Worm (Caenorhabditis elegans) whole organism, L4 larva: ENCODE data around the gene kcnl-1.

Source experiments
- F10B5.3 ChIP-seq: sonication (generic microtip); optimal IDR thresholded peaks from 2 replicates; lab custom pipeline; 2016; ENCODE audit warnings: mild to moderate bottlenecking, missing genetic modification characterization, missing compliant biosample characterization
- F37D6.2 ChIP-seq: sonication (generic microtip); optimal IDR thresholded peaks from 2 replicates; lab custom pipeline; 2016; ENCODE audit warnings: mild to moderate bottlenecking, missing genetic modification characterization, missing compliant biosample characterization
- F44E2.7 ChIP-seq: fragments of 200-800 bp; sonication (Bioruptor generic); IDR thresholded peaks from 2 replicates; pipeline ENCODE4 v2.1.2; 2022; ENCODE audit warnings: missing genetic modification characterization, missing compliant biosample characterization
- R02D3.7 ChIP-seq: fragments of 150-350 bp; sonication (generic microtip); optimal IDR thresholded peaks from 3 replicates; lab custom pipeline; 2014; ENCODE audit warnings: missing biosample characterization, missing genetic modification characterization
- T20F7.1 ChIP-seq: fragments of 200-800 bp; sonication (Bioruptor generic); optimal IDR thresholded peaks from 2 replicates; lab custom pipeline; 2018; ENCODE audit warnings: mild to moderate bottlenecking, missing genetic modification characterization, missing compliant biosample characterization
- Y105C5A.15 ChIP-seq: fragments of 200-800 bp; sonication (Bioruptor generic); IDR thresholded peaks from 2 replicates; pipeline ENCODE4 v1.3.6; 2022; ENCODE audit warnings: missing genetic modification characterization, missing compliant biosample characterization
- Y48G9A.11 ChIP-seq: fragments of 200-800 bp; sonication (Bioruptor generic); IDR thresholded peaks from 2 replicates; pipeline ENCODE4 v1.3.6; 2022; ENCODE audit warnings: missing genetic modification reagents, missing genetic modification characterization, missing compliant biosample characterization
- Y75B8A.6 ChIP-seq: fragments of 200-800 bp; sonication (Bioruptor generic); IDR thresholded peaks from 2 replicates; pipeline ENCODE4 v1.3.6; 2022; ENCODE audit warnings: missing genetic modification reagents, missing genetic modification characterization, missing compliant biosample characterization
- aly-2 ChIP-seq: sonication (generic microtip); optimal IDR thresholded peaks from 2 replicates; lab custom pipeline; 2018; ENCODE audit warnings: missing biosample characterization, missing genetic modification characterization
- ceh-62 ChIP-seq: sonication (generic microtip); optimal IDR thresholded peaks from 2 replicates; lab custom pipeline; 2017; ENCODE audit warnings: missing biosample characterization, missing genetic modification characterization
- ces-1 ChIP-seq: fragments of 150-350 bp; sonication (generic microtip); optimal IDR thresholded peaks from 4 replicates; lab custom pipeline; 2014; ENCODE audit warnings: missing biosample characterization, missing genetic modification reagents, missing genetic modification characterization
- cey-2 ChIP-seq: sonication (generic microtip); optimal IDR thresholded peaks from 3 replicates; lab custom pipeline; 2017; ENCODE audit warnings: missing genetic modification characterization, mild to moderate bottlenecking, missing compliant biosample characterization, antibody characterized with exemption, borderline replicate concordance; ENCODE audit not compliant: insufficient read depth
- daf-19 ChIP-seq: fragments of 200-800 bp; sonication (Bioruptor generic); conservative IDR thresholded peaks from 2 replicates; pipeline ENCODE4 v1.3.6; 2022; ENCODE audit warnings: missing genetic modification characterization, missing compliant biosample characterization
- daf-8 ChIP-seq: fragments of 200-800 bp; sonication (Bioruptor generic); IDR thresholded peaks from 2 replicates; pipeline ENCODE4 v1.3.6; 2022; ENCODE audit warnings: missing genetic modification characterization, missing compliant biosample characterization
- dmd-6 ChIP-seq: fragments of 200-800 bp; sonication (Bioruptor generic); IDR thresholded peaks from 2 replicates; pipeline ENCODE4 v1.3.6; 2022; ENCODE audit warnings: missing genetic modification reagents, missing genetic modification characterization, missing compliant biosample characterization
- dmd-9 ChIP-seq: fragments of 200-800 bp; sonication (Bioruptor generic); IDR thresholded peaks from 2 replicates; pipeline ENCODE4 v1.3.6; 2022; ENCODE audit warnings: missing genetic modification reagents, missing genetic modification characterization, missing compliant biosample characterization
- duxl-1 ChIP-seq: sonication (generic microtip); optimal IDR thresholded peaks from 2 replicates; lab custom pipeline; 2016; ENCODE audit warnings: mild to moderate bottlenecking, missing genetic modification characterization, moderate library complexity, missing compliant biosample characterization; ENCODE audit not compliant: poor library complexity
- dve-1 ChIP-seq: sonication (generic microtip); optimal IDR thresholded peaks from 2 replicates; lab custom pipeline; 2017; ENCODE audit warnings: antibody characterized with exemption, mild to moderate bottlenecking, missing genetic modification characterization, missing compliant biosample characterization; ENCODE audit not compliant: insufficient read depth
- egl-43 ChIP-seq: fragments of 200-800 bp; sonication (Bioruptor generic); IDR thresholded peaks from 2 replicates; pipeline ENCODE4 v1.3.6; 2022; ENCODE audit warnings: missing genetic modification reagents, missing genetic modification characterization, missing compliant biosample characterization
- fkh-10 ChIP-seq: fragments of 150-350 bp; optimal IDR thresholded peaks from 2 replicates; lab custom pipeline; 2014; ENCODE audit warnings: missing biosample characterization, missing genetic modification reagents, missing genetic modification characterization
- gei-8 ChIP-seq: fragments of 200-800 bp; sonication (Bioruptor generic); optimal IDR thresholded peaks from 2 replicates; lab custom pipeline; 2018; ENCODE audit warnings: mild to moderate bottlenecking, missing genetic modification characterization, missing compliant biosample characterization
- hif-1 ChIP-seq, 2 experiments: sonication (generic microtip); optimal IDR thresholded peaks; 2 replicates each; lab custom pipeline; 2016 to 2017; ENCODE audit warnings: missing compliant biosample characterization in 2 of 2, missing genetic modification characterization in 2 of 2, missing genetic modification reagents in 2 of 2, missing genotype in 2 of 2, mild to moderate bottlenecking in 1 of 2
- lim-7 ChIP-seq: fragments of 200-800 bp; sonication (Bioruptor generic); IDR thresholded peaks from 2 replicates; pipeline ENCODE4 v1.3.6; 2022; ENCODE audit warnings: missing genetic modification characterization, missing compliant biosample characterization
- madf-5 ChIP-seq, 2 experiments: fragments of 200-800 bp; sonication (Bioruptor generic); IDR thresholded peaks; 2 replicates each; pipeline ENCODE4 v1.3.6; 2022; ENCODE audit warnings: missing compliant biosample characterization in 2 of 2, missing genetic modification characterization in 2 of 2
- mdt-29 ChIP-seq: fragments of 200-800 bp; sonication (Bioruptor generic); IDR thresholded peaks from 2 replicates; pipeline ENCODE4 v1.3.6; 2022; ENCODE audit warnings: missing genetic modification reagents, missing genetic modification characterization, missing compliant biosample characterization
- mxl-2 ChIP-seq: fragments of 200-800 bp; sonication (Bioruptor generic); conservative IDR thresholded peaks from 2 replicates; pipeline ENCODE4 v1.3.6; 2022; ENCODE audit warnings: missing genetic modification reagents, missing genetic modification characterization, missing compliant biosample characterization
- nhr-10 ChIP-seq: fragments of 150-350 bp; optimal IDR thresholded peaks from 2 replicates; lab custom pipeline; 2014; ENCODE audit warnings: missing biosample characterization, missing genetic modification characterization
- nhr-11 ChIP-seq: fragments of 150-350 bp; optimal IDR thresholded peaks from 2 replicates; lab custom pipeline; 2014; ENCODE audit warnings: missing biosample characterization, missing genetic modification characterization
- nhr-111 ChIP-seq: fragments of 200-800 bp; sonication (Bioruptor generic); optimal IDR thresholded peaks from 2 replicates; lab custom pipeline; 2018; ENCODE audit warnings: mild to moderate bottlenecking, missing genetic modification characterization, missing compliant biosample characterization
- nhr-42 ChIP-seq: fragments of 200-800 bp; sonication (Bioruptor generic); IDR thresholded peaks from 2 replicates; pipeline ENCODE4 v1.3.6; 2022; ENCODE audit warnings: missing genetic modification characterization, missing compliant biosample characterization
- nhr-77 ChIP-seq: fragments of 150-350 bp; optimal IDR thresholded peaks from 2 replicates; lab custom pipeline; 2014; ENCODE audit warnings: missing biosample characterization, missing genetic modification characterization
- php-3 ChIP-seq: fragments of 200-800 bp; sonication (Bioruptor generic); IDR thresholded peaks from 2 replicates; pipeline ENCODE4 v1.3.6; 2022; ENCODE audit warnings: missing genetic modification reagents, missing genetic modification characterization, missing compliant biosample characterization
- pqm-1 ChIP-seq: sonication (generic microtip); optimal IDR thresholded peaks from 2 replicates; lab custom pipeline; 2017; ENCODE audit warnings: missing biosample characterization, missing genetic modification characterization
- sdz-12 ChIP-seq: fragments of 200-800 bp; sonication (Bioruptor generic); optimal IDR thresholded peaks from 2 replicates; lab custom pipeline; 2018; ENCODE audit warnings: mild to moderate bottlenecking, missing genetic modification characterization, missing compliant biosample characterization
- snpc-4 ChIP-seq: fragments of 150-350 bp; optimal IDR thresholded peaks from 2 replicates; lab custom pipeline; 2014; ENCODE audit warnings: missing biosample characterization, missing genetic modification characterization
- tag-97 ChIP-seq: fragments of 200-800 bp; sonication (Bioruptor generic); IDR thresholded peaks from 2 replicates; pipeline ENCODE4 v1.3.6; 2022; ENCODE audit warnings: missing genetic modification characterization, missing compliant biosample characterization
- tra-1 ChIP-seq: fragments of 200-800 bp; sonication (Bioruptor generic); IDR thresholded peaks from 2 replicates; pipeline ENCODE4 v1.3.6; 2022; ENCODE audit warnings: missing genetic modification reagents, missing genetic modification characterization, missing compliant biosample characterization
- unc-62 ChIP-seq, 3 experiments: fragments of 150-350 bp in 1 of 3; sonication (generic microtip); optimal IDR thresholded peaks in 2 of 3; peaks in 1 of 3; 1 replicate in 1 of 3; 2 replicates in 2 of 3; lab custom pipeline; 2014 to 2017; ENCODE audit warnings: missing biosample characterization in 3 of 3, missing genetic modification characterization in 3 of 3, missing genetic modification reagents in 3 of 3, missing genotype in 1 of 3

kcnl-1 gene

ce11 chrV:19611675-19612345, 46.6 kb downstream of the kcnl-1 start (continued):
- TF ChIP-seq unc-62 (GFP tag; optimal IDR thresholded peaks at IDR 0.05 in 1 of 2; lab: Kevin White, UChicago) (peak in 1 of 2 experiments; percentile 66), unc-62 (tag; optimal IDR thresholded peaks at IDR 0.05; lab: Kevin White, UChicago) (no peak), nhr-11 (no peak), tag-97 (GFP tag; lab: Robert Waterston, UW) (no peak), daf-19 (no peak), nhr-10 (tag; lab: Kevin White, UChicago) (no peak), fkh-10 (no peak), lim-7 (0 out of 2 replicates have a peak, but pooled peaks have one; percentile 32), ces-1 (GFP tag; lab: Kevin White, UChicago) (no peak), egl-43 (GFP tag; lab: Robert Waterston, UW) (peak; percentile 66), nhr-42 (GFP tag; lab: Robert Waterston, UW) (no peak), hif-1 (tag; optimal IDR thresholded peaks at IDR 0.05; lab: Kevin White, UChicago) (peak in 1 of 2 experiments; percentile 23), nhr-77 (no peak), sdz-12 (GFP tag; lab: Kevin White, UChicago) (no peak), R02D3.7 (tag; lab: Kevin White, UChicago) (no peak), gei-8 (GFP tag; lab: Kevin White, UChicago) (no peak), mxl-2 (no peak), daf-8 (GFP tag; lab: Robert Waterston, UW) (no peak), T20F7.1 (GFP tag; lab: Kevin White, UChicago) (no peak), F10B5.3 (tag; lab: Kevin White, UChicago) (no peak), Y105C5A.15 (GFP tag; lab: Robert Waterston, UW) (no peak), madf-5 (GFP tag; IDR thresholded peaks at IDR 0.05; lab: Robert Waterston, UW) (0 out of 4 replicates have a peak, but pooled peaks have one; percentile 11 to 31), php-3 (peak; percentile 42; the same call in 1 of the 2 replicates), cey-2 (tag; lab: Kevin White, UChicago) (peak; percentile 60), nhr-111 (GFP tag; lab: Kevin White, UChicago) (no peak), duxl-1 (tag; lab: Kevin White, UChicago) (no peak)

ce11 chrV:19613161-19613560, 48.0 kb downstream of the kcnl-1 start, which contains the start of gene nlp-26:
nlp-26 (plus strand) TSS chrV:19613461.
- TF ChIP-seq Y105C5A.15 (GFP tag; lab: Robert Waterston, UW) (no peak), F10B5.3 (tag; lab: Kevin White, UChicago) (no peak), aly-2 (tag; lab: Kevin White, UChicago) (no peak), daf-8 (GFP tag; lab: Robert Waterston, UW) (no peak), F37D6.2 (no peak), tra-1 (GFP tag; lab: Robert Waterston, UW) (no peak), nhr-10 (tag; lab: Kevin White, UChicago) (no peak), F44E2.7 (no peak), dve-1 (tag; lab: Kevin White, UChicago) (no peak), dmd-6 (GFP tag; lab: Robert Waterston, UW) (no peak), dmd-9 (no peak), Y48G9A.11 (GFP tag; lab: Robert Waterston, UW) (no peak), hif-1 (tag; optimal IDR thresholded peaks at IDR 0.05; lab: Kevin White, UChicago) (no peak), snpc-4 (tag; lab: Kevin White, UChicago) (no peak), mdt-29 (GFP tag; lab: Robert Waterston, UW) (no peak), gei-8 (GFP tag; lab: Kevin White, UChicago) (no peak), ceh-62 (tag; lab: Kevin White, UChicago) (no peak), pqm-1 (tag; lab: Kevin White, UChicago) (no peak), Y75B8A.6 (no peak)
